Worm (Caenorhabditis elegans) whole organism, L4 larva: ENCODE results near the gene H20J04.4.
A peak's percentile ranks its signal among the peaks of the same experiment; 100 is the strongest.

Experiments used
- F37D6.2 ChIP-seq: sonication (generic microtip); optimal IDR thresholded peaks from 2 replicates; lab custom pipeline; 2016; ENCODE audit warnings: mild to moderate bottlenecking, missing genetic modification characterization, missing compliant biosample characterization
- F44E2.7 ChIP-seq: fragments of 200-800 bp; sonication (Bioruptor generic); IDR thresholded peaks from 2 replicates; pipeline ENCODE4 v2.1.2; 2022; ENCODE audit warnings: missing genetic modification characterization, missing compliant biosample characterization
- R02D3.7 ChIP-seq: fragments of 150-350 bp; sonication (generic microtip); optimal IDR thresholded peaks from 3 replicates; lab custom pipeline; 2014; ENCODE audit warnings: missing biosample characterization, missing genetic modification characterization
- T20F7.1 ChIP-seq: fragments of 200-800 bp; sonication (Bioruptor generic); optimal IDR thresholded peaks from 2 replicates; lab custom pipeline; 2018; ENCODE audit warnings: mild to moderate bottlenecking, missing genetic modification characterization, missing compliant biosample characterization
- T26A8.4 ChIP-seq: fragments of 200-800 bp; sonication (Bioruptor generic); IDR thresholded peaks from 2 replicates; pipeline ENCODE4 v1.3.6; 2022; ENCODE audit warnings: missing genetic modification characterization, missing compliant biosample characterization
- Y105C5A.15 ChIP-seq: fragments of 200-800 bp; sonication (Bioruptor generic); IDR thresholded peaks from 2 replicates; pipeline ENCODE4 v1.3.6; 2022; ENCODE audit warnings: missing genetic modification characterization, missing compliant biosample characterization
- Y5F2A.4 ChIP-seq: fragments of 200-800 bp; sonication (Bioruptor generic); optimal IDR thresholded peaks from 2 replicates; lab custom pipeline; 2018; ENCODE audit warnings: mild to moderate bottlenecking, missing genetic modification characterization, missing compliant biosample characterization
- Y75B8A.6 ChIP-seq: fragments of 200-800 bp; sonication (Bioruptor generic); IDR thresholded peaks from 2 replicates; pipeline ENCODE4 v1.3.6; 2022; ENCODE audit warnings: missing genetic modification reagents, missing genetic modification characterization, missing compliant biosample characterization
- ZK546.5 ChIP-seq, 2 experiments: sonication (generic microtip); optimal IDR thresholded peaks; 2 replicates each; lab custom pipeline; 2017; ENCODE audit warnings: missing biosample characterization in 2 of 2, missing genetic modification characterization in 2 of 2
- aha-1 ChIP-seq: fragments of 150-350 bp; peaks from one replicate; lab custom pipeline; 2014; ENCODE audit warnings: missing biosample characterization, missing genetic modification characterization
- ama-1 ChIP-seq: fragments of 150-350 bp; optimal IDR thresholded peaks from 2 replicates; lab custom pipeline; 2014; ENCODE audit warnings: inconsistent platforms, mixed read lengths
- arid-1 ChIP-seq: fragments of 200-800 bp; sonication (Bioruptor generic); conservative IDR thresholded peaks from 2 replicates; pipeline ENCODE4 v1.3.6; 2022; ENCODE audit warnings: missing genetic modification reagents, missing genetic modification characterization, missing compliant biosample characterization
- attf-4 ChIP-seq: sonication (generic microtip); optimal IDR thresholded peaks from 3 replicates; lab custom pipeline; 2017; ENCODE audit warnings: missing biosample characterization, missing genetic modification characterization
- ceh-28 ChIP-seq: fragments of 150-350 bp; optimal IDR thresholded peaks from 2 replicates; lab custom pipeline; 2014; ENCODE audit warnings: missing biosample characterization, missing genetic modification reagents, missing genetic modification characterization
- ces-1 ChIP-seq: fragments of 150-350 bp; sonication (generic microtip); optimal IDR thresholded peaks from 4 replicates; lab custom pipeline; 2014; ENCODE audit warnings: missing biosample characterization, missing genetic modification reagents, missing genetic modification characterization
- daf-16 ChIP-seq, 3 experiments: sonication (generic microtip); optimal IDR thresholded peaks; 2 replicates each; lab custom pipeline; 2016 to 2017; ENCODE audit warnings: missing genetic modification characterization in 3 of 3, missing genetic modification reagents in 3 of 3, mild to moderate bottlenecking in 2 of 3, missing compliant biosample characterization in 2 of 3, missing biosample characterization in 1 of 3, moderate library complexity in 1 of 3
- daf-19 ChIP-seq: fragments of 200-800 bp; sonication (Bioruptor generic); conservative IDR thresholded peaks from 2 replicates; pipeline ENCODE4 v1.3.6; 2022; ENCODE audit warnings: missing genetic modification characterization, missing compliant biosample characterization
- daf-8 ChIP-seq: fragments of 200-800 bp; sonication (Bioruptor generic); IDR thresholded peaks from 2 replicates; pipeline ENCODE4 v1.3.6; 2022; ENCODE audit warnings: missing genetic modification characterization, missing compliant biosample characterization
- dmd-9 ChIP-seq: fragments of 200-800 bp; sonication (Bioruptor generic); IDR thresholded peaks from 2 replicates; pipeline ENCODE4 v1.3.6; 2022; ENCODE audit warnings: missing genetic modification reagents, missing genetic modification characterization, missing compliant biosample characterization
- egl-43 ChIP-seq: fragments of 200-800 bp; sonication (Bioruptor generic); IDR thresholded peaks from 2 replicates; pipeline ENCODE4 v1.3.6; 2022; ENCODE audit warnings: missing genetic modification reagents, missing genetic modification characterization, missing compliant biosample characterization
- hmg-1.1 ChIP-seq: fragments of 200-800 bp; sonication (Bioruptor generic); IDR thresholded peaks from 2 replicates; pipeline ENCODE4 v1.3.6; 2022; ENCODE audit warnings: missing genetic modification reagents, missing genetic modification characterization, missing compliant biosample characterization
- jun-1 ChIP-seq: fragments of 150-350 bp; optimal IDR thresholded peaks from 2 replicates; lab custom pipeline; 2014; ENCODE audit warnings: missing biosample characterization, missing genetic modification reagents, missing genetic modification characterization
- lim-7 ChIP-seq: fragments of 200-800 bp; sonication (Bioruptor generic); IDR thresholded peaks from 2 replicates; pipeline ENCODE4 v1.3.6; 2022; ENCODE audit warnings: missing genetic modification characterization, missing compliant biosample characterization
- lin-1 ChIP-seq: fragments of 200-800 bp; sonication (Bioruptor generic); IDR thresholded peaks from 2 replicates; pipeline ENCODE4 v1.3.6; 2022; ENCODE audit warnings: missing genetic modification reagents, missing genetic modification characterization, missing compliant biosample characterization
- lin-13 ChIP-seq: fragments of 150-350 bp; optimal IDR thresholded peaks from 2 replicates; lab custom pipeline; 2014; ENCODE audit warnings: missing biosample characterization, missing genetic modification reagents, missing genetic modification characterization
- lin-29 ChIP-seq: fragments of 200-800 bp; sonication (Bioruptor generic); IDR thresholded peaks from 2 replicates; pipeline ENCODE4 v1.3.6; 2022; ENCODE audit warnings: missing genetic modification reagents, missing genetic modification characterization, missing compliant biosample characterization
- lin-38 ChIP-seq: fragments of 200-800 bp; sonication (Bioruptor generic); IDR thresholded peaks from 2 replicates; pipeline ENCODE4 v1.3.6; 2022; ENCODE audit warnings: missing genetic modification reagents, missing genetic modification characterization, missing compliant biosample characterization
- lir-3 ChIP-seq: sonication (generic microtip); optimal IDR thresholded peaks from 2 replicates; lab custom pipeline; 2016; ENCODE audit warnings: mild to moderate bottlenecking, missing genetic modification characterization, missing compliant biosample characterization
- lsy-2 ChIP-seq, 2 experiments: fragments of 150-350 bp in 1 of 2; sonication (generic microtip) in 1 of 2; optimal IDR thresholded peaks; 2 replicates each; lab custom pipeline; 2014 to 2017; ENCODE audit warnings: missing biosample characterization in 2 of 2, missing genetic modification characterization in 2 of 2
- madf-9 ChIP-seq: fragments of 200-800 bp; sonication (Bioruptor generic); conservative IDR thresholded peaks from 2 replicates; pipeline ENCODE4 v1.3.6; 2022; ENCODE audit warnings: missing genetic modification reagents, missing genetic modification characterization, missing compliant biosample characterization
- mdl-1 ChIP-seq, 2 experiments: fragments of 150-350 bp in 1 of 2; sonication (generic microtip) in 1 of 2; optimal IDR thresholded peaks; 2 replicates each; lab custom pipeline; 2014 to 2017; ENCODE audit warnings: missing biosample characterization in 2 of 2, missing genetic modification characterization in 2 of 2
- mdt-29 ChIP-seq: fragments of 200-800 bp; sonication (Bioruptor generic); IDR thresholded peaks from 2 replicates; pipeline ENCODE4 v1.3.6; 2022; ENCODE audit warnings: missing genetic modification reagents, missing genetic modification characterization, missing compliant biosample characterization
- nhr-11 ChIP-seq: fragments of 150-350 bp; optimal IDR thresholded peaks from 2 replicates; lab custom pipeline; 2014; ENCODE audit warnings: missing biosample characterization, missing genetic modification characterization
- nhr-28 ChIP-seq: fragments of 150-350 bp; optimal IDR thresholded peaks from 2 replicates; lab custom pipeline; 2014; ENCODE audit warnings: missing biosample characterization, missing genetic modification characterization
- nhr-48 ChIP-seq: sonication (generic microtip); optimal IDR thresholded peaks from 2 replicates; lab custom pipeline; 2016; ENCODE audit warnings: mild to moderate bottlenecking, missing genetic modification characterization, missing compliant biosample characterization
- nhr-77 ChIP-seq: fragments of 150-350 bp; optimal IDR thresholded peaks from 2 replicates; lab custom pipeline; 2014; ENCODE audit warnings: missing biosample characterization, missing genetic modification characterization
- pha-4 ChIP-seq, 2 experiments: fragments of 150-350 bp in 1 of 2; fragments of 200-800 bp in 1 of 2; sonication (Bioruptor generic) in 1 of 2; IDR thresholded peaks in 1 of 2; optimal IDR thresholded peaks in 1 of 2; 2 replicates each; pipeline versions ENCODE4 v1.3.6 to Lab custom; 2014 to 2022; ENCODE audit warnings: missing genetic modification characterization in 2 of 2, missing genetic modification reagents in 2 of 2, missing biosample characterization in 1 of 2, missing compliant biosample characterization in 1 of 2
- php-3 ChIP-seq: fragments of 200-800 bp; sonication (Bioruptor generic); IDR thresholded peaks from 2 replicates; pipeline ENCODE4 v1.3.6; 2022; ENCODE audit warnings: missing genetic modification reagents, missing genetic modification characterization, missing compliant biosample characterization
- pqm-1 ChIP-seq: sonication (generic microtip); optimal IDR thresholded peaks from 2 replicates; lab custom pipeline; 2017; ENCODE audit warnings: missing biosample characterization, missing genetic modification characterization
- sdz-12 ChIP-seq: fragments of 200-800 bp; sonication (Bioruptor generic); optimal IDR thresholded peaks from 2 replicates; lab custom pipeline; 2018; ENCODE audit warnings: mild to moderate bottlenecking, missing genetic modification characterization, missing compliant biosample characterization
- set-16 ChIP-seq: fragments of 200-800 bp; sonication (Bioruptor generic); IDR thresholded peaks from 2 replicates; pipeline ENCODE4 v1.3.6; 2022; ENCODE audit warnings: missing genetic modification reagents, missing genetic modification characterization, missing compliant biosample characterization
- skn-1 ChIP-seq: fragments of 150-350 bp; optimal IDR thresholded peaks from 2 replicates; lab custom pipeline; 2014; ENCODE audit warnings: missing biosample characterization, missing genetic modification characterization
- spr-1 ChIP-seq: sonication (generic microtip); optimal IDR thresholded peaks from 2 replicates; lab custom pipeline; 2016; ENCODE audit warnings: mild to moderate bottlenecking, missing genetic modification characterization, missing compliant biosample characterization
- tag-97 ChIP-seq: fragments of 200-800 bp; sonication (Bioruptor generic); IDR thresholded peaks from 2 replicates; pipeline ENCODE4 v1.3.6; 2022; ENCODE audit warnings: missing genetic modification characterization, missing compliant biosample characterization
- tra-1 ChIP-seq: fragments of 200-800 bp; sonication (Bioruptor generic); IDR thresholded peaks from 2 replicates; pipeline ENCODE4 v1.3.6; 2022; ENCODE audit warnings: missing genetic modification reagents, missing genetic modification characterization, missing compliant biosample characterization
- vab-7 ChIP-seq: fragments of 200-800 bp; sonication (Bioruptor generic); IDR thresholded peaks from 2 replicates; pipeline ENCODE4 v1.3.6; 2022; ENCODE audit warnings: missing genetic modification reagents, missing genetic modification characterization, missing compliant biosample characterization
- zag-1 ChIP-seq: fragments of 150-350 bp; optimal IDR thresholded peaks from 2 replicates; lab custom pipeline; 2014; ENCODE audit warnings: missing biosample characterization, missing genetic modification characterization
- zfp-2 ChIP-seq: sonication (generic microtip); optimal IDR thresholded peaks from 2 replicates; lab custom pipeline; 2016; ENCODE audit warnings: mild to moderate bottlenecking, missing genetic modification characterization, missing compliant biosample characterization
- zfp-3 ChIP-seq: fragments of 200-800 bp; sonication (Bioruptor generic); conservative IDR thresholded peaks from 2 replicates; pipeline ENCODE4 v1.3.6; 2022; ENCODE audit warnings: missing genetic modification reagents, missing genetic modification characterization, missing compliant biosample characterization
- zip-11 ChIP-seq: fragments of 200-800 bp; sonication (Bioruptor generic); IDR thresholded peaks from 2 replicates; pipeline ENCODE4 v1.3.6; 2022; ENCODE audit warnings: missing genetic modification characterization, missing compliant biosample characterization
- ztf-11 ChIP-seq: fragments of 150-350 bp; optimal IDR thresholded peaks from 2 replicates; lab custom pipeline; 2014; ENCODE audit warnings: missing biosample characterization, missing genetic modification characterization

The H20J04.4 gene

ce11 chrII:4299227-4299703, 29.6 kb upstream of the H20J04.4 start, which contains the start of gene sco-1 (continued):
- peak; percentile 87 for TF ChIP-seq pha-4 (GFP tag; IDR thresholded peaks at IDR 0.05; lab: Robert Waterston, UW)
- peak; percentile 82 for TF ChIP-seq pha-4 (tag; optimal IDR thresholded peaks at IDR 0.05; lab: Kevin White, UChicago)
- peak; percentile 80 to 97 for TF ChIP-seq lsy-2 (tag; optimal IDR thresholded peaks at IDR 0.05; lab: Kevin White, UChicago)
- peak; percentile 90 for TF ChIP-seq nhr-11 (tag; lab: Kevin White, UChicago)
- TF ChIP-seq F37D6.2 (tag; lab: Kevin White, UChicago) = peak; percentile 87
- no peak for TF ChIP-seq ZK546.5 (tag; optimal IDR thresholded peaks at IDR 0.05; lab: Kevin White, UChicago)
- TF ChIP-seq ces-1 = peak; percentile 42
- peak; percentile 81 for TF ChIP-seq nhr-28 (tag; lab: Kevin White, UChicago)
- TF ChIP-seq nhr-48 (tag; lab: Kevin White, UChicago) = peak; percentile 70
- TF ChIP-seq hmg-1.1 (GFP tag; lab: Robert Waterston, UW) = peak; percentile 84
- TF ChIP-seq F44E2.7 (GFP tag; lab: Robert Waterston, UW) = no peak
- TF ChIP-seq aha-1 (tag; lab: Kevin White, UChicago) = peak; percentile 93
- peak; percentile 87; the same call in 1 of the 2 replicates for TF ChIP-seq zfp-3
- no peak for TF ChIP-seq T20F7.1 (GFP tag; lab: Kevin White, UChicago)
- TF ChIP-seq Y5F2A.4 (GFP tag; lab: Kevin White, UChicago) = no peak
- TF ChIP-seq tag-97 = peak; percentile 95
- TF ChIP-seq madf-9 (GFP tag; lab: Robert Waterston, UW) = peak; percentile 91
- TF ChIP-seq zag-1 (tag; lab: Kevin White, UChicago) = peak; percentile 42
- no peak for TF ChIP-seq zip-11 (GFP tag; lab: Robert Waterston, UW)
- TF ChIP-seq jun-1 (tag; lab: Kevin White, UChicago) = peak; percentile 85
- TF ChIP-seq attf-4 (tag; lab: Kevin White, UChicago) = no peak
- TF ChIP-seq pqm-1 = no peak
- TF ChIP-seq sdz-12 (GFP tag; lab: Kevin White, UChicago) = peak; percentile 80
- 0 out of 2 replicates have a peak, but pooled peaks have one; percentile 66 for TF ChIP-seq lin-1 (GFP tag; lab: Robert Waterston, UW)
- TF ChIP-seq dmd-9 (GFP tag; lab: Robert Waterston, UW) = peak; percentile 94
- 0 out of 2 replicates have a peak, but pooled peaks have one; percentile 34 for TF ChIP-seq lim-7
- no peak; the same call in none of the 2 replicates for TF ChIP-seq tra-1 (GFP tag; lab: Robert Waterston, UW)
- TF ChIP-seq lir-3 (tag; lab: Kevin White, UChicago) = peak; percentile 24
- no peak for TF ChIP-seq set-16 (GFP tag; lab: Robert Waterston, UW)
- TF ChIP-seq spr-1 (tag; lab: Kevin White, UChicago) = peak; percentile 82
- TF ChIP-seq lin-29 (GFP tag; lab: Robert Waterston, UW) = peak; percentile 89
- no peak for TF ChIP-seq daf-19 (GFP tag; lab: Robert Waterston, UW)
- peak; percentile 86 for TF ChIP-seq egl-43
- peak; percentile 84 for TF ChIP-seq mdt-29 (GFP tag; lab: Robert Waterston, UW)
- TF ChIP-seq lin-13 (GFP tag; lab: Kevin White, UChicago) = peak; percentile 93
- no peak for TF ChIP-seq Y105C5A.15 (GFP tag; lab: Robert Waterston, UW)
- peak; percentile 88 for TF ChIP-seq lin-38
- TF ChIP-seq Y75B8A.6 = no peak
- no peak for TF ChIP-seq ceh-28 (tag; lab: Kevin White, UChicago)
- peak; percentile 88 for TF ChIP-seq php-3
- TF ChIP-seq daf-16 (GFP tag; optimal IDR thresholded peaks at IDR 0.05; lab: Kevin White, UChicago) = peak in 1 of 2 experiments; percentile 94
- peak; percentile 82 for TF ChIP-seq daf-16 (tag; optimal IDR thresholded peaks at IDR 0.05; lab: Kevin White, UChicago)
- TF ChIP-seq daf-8 (GFP tag; lab: Robert Waterston, UW) = no peak
- peak; percentile 68; the same call in 1 of the 2 replicates for TF ChIP-seq arid-1 (GFP tag; lab: Robert Waterston, UW)
- TF ChIP-seq T26A8.4 (GFP tag; lab: Robert Waterston, UW) = peak; percentile 94
- peak in 1 of 2 experiments; percentile 62 for TF ChIP-seq mdl-1 (tag; optimal IDR thresholded peaks at IDR 0.05; lab: Kevin White, UChicago)
- TF ChIP-seq ama-1 = peak; percentile 34
- no peak for TF ChIP-seq skn-1 (tag; lab: Kevin White, UChicago)
- TF ChIP-seq R02D3.7 (tag; lab: Kevin White, UChicago) = peak; percentile 98
- TF ChIP-seq zfp-2 (tag; lab: Kevin White, UChicago) = peak; percentile 75
- TF ChIP-seq vab-7 (GFP tag; lab: Robert Waterston, UW) = peak; percentile 79
- TF ChIP-seq ztf-11 = no peak
- peak; percentile 93 for TF ChIP-seq nhr-77 (tag; lab: Kevin White, UChicago)
